Worm (Caenorhabditis elegans) whole organism, mixed stage, embryonic: ENCODE measurements around the gene dhs-21.

Experiments used
- M03D4.4 ChIP-seq: sonication (generic microtip); optimal IDR thresholded peaks from 2 replicates; lab custom pipeline; 2017; ENCODE audit warnings: mild to moderate bottlenecking, missing genetic modification characterization, missing compliant biosample characterization
- bed-3 ChIP-seq: fragments of 200-800 bp; sonication (Bioruptor generic); optimal IDR thresholded peaks from 3 replicates; lab custom pipeline; 2018; ENCODE audit warnings: mild to moderate bottlenecking, missing genetic modification characterization, moderate library complexity, missing compliant biosample characterization
- blmp-1 ChIP-seq: fragments of 150-350 bp; optimal IDR thresholded peaks from 2 replicates; lab custom pipeline; 2014; ENCODE audit warnings: missing biosample characterization, missing genetic modification characterization
- ceh-39 ChIP-seq: fragments of 150-350 bp; optimal IDR thresholded peaks from 2 replicates; lab custom pipeline; 2014; ENCODE audit warnings: missing biosample characterization, missing genetic modification characterization
- ceh-43 ChIP-seq: fragments of 200-800 bp; sonication (Bioruptor generic); optimal IDR thresholded peaks from 2 replicates; lab custom pipeline; 2018; ENCODE audit warnings: mild to moderate bottlenecking, missing genetic modification characterization, moderate library complexity, missing compliant biosample characterization
- ceh-83 ChIP-seq: fragments of 200-800 bp; sonication (Bioruptor generic); optimal IDR thresholded peaks from 2 replicates; lab custom pipeline; 2018; ENCODE audit warnings: mild to moderate bottlenecking, missing genetic modification characterization, missing compliant biosample characterization
- ces-1 ChIP-seq: fragments of 150-350 bp; optimal IDR thresholded peaks from 2 replicates; lab custom pipeline; 2014; ENCODE audit warnings: missing biosample characterization, missing genetic modification reagents, missing genetic modification characterization
- cnd-1 ChIP-seq: fragments of 200-800 bp; sonication (Bioruptor generic); optimal IDR thresholded peaks from 2 replicates; lab custom pipeline; 2018; ENCODE audit warnings: mild to moderate bottlenecking, missing genetic modification characterization, missing compliant biosample characterization
- drap-1 ChIP-seq: fragments of 200-800 bp; sonication (Bioruptor generic); optimal IDR thresholded peaks from 3 replicates; lab custom pipeline; 2018; ENCODE audit warnings: mild to moderate bottlenecking, missing genetic modification characterization, missing compliant biosample characterization
- elt-1 ChIP-seq: sonication (generic microtip); optimal IDR thresholded peaks from 2 replicates; lab custom pipeline; 2017; ENCODE audit warnings: missing genetic modification characterization, mild to moderate bottlenecking, missing compliant biosample characterization, antibody characterized with exemption, moderate library complexity, borderline replicate concordance; ENCODE audit not compliant: insufficient read depth
- elt-3 ChIP-seq: fragments of 150-350 bp; optimal IDR thresholded peaks from 2 replicates; lab custom pipeline; 2014; ENCODE audit warnings: missing biosample characterization, missing genetic modification characterization
- flh-1 ChIP-seq: fragments of 200-800 bp; sonication (Bioruptor generic); optimal IDR thresholded peaks from 2 replicates; lab custom pipeline; 2018; ENCODE audit warnings: mild to moderate bottlenecking, missing genetic modification characterization, moderate library complexity, missing compliant biosample characterization
- ham-2 ChIP-seq: fragments of 200-800 bp; sonication (Bioruptor generic); optimal IDR thresholded peaks from 2 replicates; lab custom pipeline; 2018; ENCODE audit warnings: mild to moderate bottlenecking, missing genetic modification characterization, missing compliant biosample characterization
- hlh-1 ChIP-seq: fragments of 150-350 bp; optimal IDR thresholded peaks from 2 replicates; lab custom pipeline; 2014; ENCODE audit warnings: missing biosample characterization, missing genetic modification reagents, missing genetic modification characterization
- lin-13 ChIP-seq: fragments of 150-350 bp; optimal IDR thresholded peaks from 2 replicates; lab custom pipeline; 2014; ENCODE audit warnings: missing biosample characterization, missing genetic modification characterization
- lin-32 ChIP-seq: fragments of 200-800 bp; sonication (Bioruptor generic); optimal IDR thresholded peaks from 2 replicates; lab custom pipeline; 2018; ENCODE audit warnings: mild to moderate bottlenecking, missing genetic modification characterization, missing compliant biosample characterization
- lsy-2 ChIP-seq: fragments of 150-350 bp; optimal IDR thresholded peaks from 2 replicates; lab custom pipeline; 2014; ENCODE audit warnings: missing biosample characterization, missing genetic modification characterization
- mab-5 ChIP-seq: fragments of 150-350 bp; optimal IDR thresholded peaks from 2 replicates; lab custom pipeline; 2014; ENCODE audit warnings: missing biosample characterization, missing genetic modification characterization
- mep-1 ChIP-seq: fragments of 150-350 bp; optimal IDR thresholded peaks from 2 replicates; lab custom pipeline; 2017; ENCODE audit warnings: missing biosample characterization, missing genetic modification reagents, missing genetic modification characterization, inconsistent platforms
- mls-2 ChIP-seq: sonication (generic microtip); optimal IDR thresholded peaks from 2 replicates; lab custom pipeline; 2016; ENCODE audit warnings: mild to moderate bottlenecking, missing genetic modification characterization, moderate library complexity, missing compliant biosample characterization
- nhr-12 ChIP-seq: fragments of 150-350 bp; optimal IDR thresholded peaks from 2 replicates; lab custom pipeline; 2014; ENCODE audit warnings: missing biosample characterization, missing genetic modification characterization
- nhr-2 ChIP-seq: fragments of 150-350 bp; optimal IDR thresholded peaks from 2 replicates; lab custom pipeline; 2014; ENCODE audit warnings: missing biosample characterization, missing genetic modification characterization
- nhr-237 ChIP-seq: fragments of 150-350 bp; optimal IDR thresholded peaks from 2 replicates; lab custom pipeline; 2014; ENCODE audit warnings: missing biosample characterization, missing genetic modification characterization
- nhr-28 ChIP-seq: fragments of 150-350 bp; optimal IDR thresholded peaks from 2 replicates; lab custom pipeline; 2014; ENCODE audit warnings: missing biosample characterization, missing genetic modification characterization
- nhr-76 ChIP-seq: sonication (generic microtip); optimal IDR thresholded peaks from 2 replicates; lab custom pipeline; 2017; ENCODE audit warnings: missing biosample characterization, missing genetic modification characterization
- pha-4 ChIP-seq: fragments of 150-350 bp; optimal IDR thresholded peaks from 2 replicates; lab custom pipeline; 2018; ENCODE audit warnings: missing biosample characterization, missing genetic modification reagents, missing genetic modification characterization
- sem-2 ChIP-seq: fragments of 200-800 bp; sonication (Bioruptor generic); optimal IDR thresholded peaks from 2 replicates; lab custom pipeline; 2018; ENCODE audit warnings: mild to moderate bottlenecking, missing genetic modification characterization, missing compliant biosample characterization
- snpc-4 ChIP-seq: fragments of 150-350 bp; optimal IDR thresholded peaks from 2 replicates; lab custom pipeline; 2014; ENCODE audit warnings: missing biosample characterization, missing genetic modification characterization
- sptf-1 ChIP-seq: sonication (generic microtip); optimal IDR thresholded peaks from 2 replicates; lab custom pipeline; 2017; ENCODE audit warnings: mild to moderate bottlenecking, missing genetic modification characterization, moderate library complexity, missing compliant biosample characterization
- tbx-8 ChIP-seq: fragments of 200-800 bp; sonication (Bioruptor generic); optimal IDR thresholded peaks from 2 replicates; lab custom pipeline; 2018; ENCODE audit warnings: mild to moderate bottlenecking, missing genetic modification characterization, moderate library complexity, missing compliant biosample characterization
- unc-120 ChIP-seq: sonication (generic microtip); optimal IDR thresholded peaks from 2 replicates; lab custom pipeline; 2017; ENCODE audit warnings: missing genetic modification characterization, missing compliant biosample characterization; ENCODE audit not compliant: poor library complexity, severe bottlenecking
- unc-39 ChIP-seq: fragments of 150-350 bp; optimal IDR thresholded peaks from 2 replicates; lab custom pipeline; 2014; ENCODE audit warnings: missing biosample characterization, missing genetic modification characterization
- unc-62 ChIP-seq: fragments of 150-350 bp; optimal IDR thresholded peaks from 2 replicates; lab custom pipeline; 2014; ENCODE audit warnings: missing biosample characterization, missing genetic modification reagents, missing genetic modification characterization
- zip-8 ChIP-seq: fragments of 150-350 bp; optimal IDR thresholded peaks from 2 replicates; lab custom pipeline; 2014; ENCODE audit warnings: missing biosample characterization, missing genetic modification characterization
- ztf-11 ChIP-seq: fragments of 150-350 bp; optimal IDR thresholded peaks from 2 replicates; lab custom pipeline; 2014; ENCODE audit warnings: missing biosample characterization, missing genetic modification characterization

dhs-21 gene

DNA sequence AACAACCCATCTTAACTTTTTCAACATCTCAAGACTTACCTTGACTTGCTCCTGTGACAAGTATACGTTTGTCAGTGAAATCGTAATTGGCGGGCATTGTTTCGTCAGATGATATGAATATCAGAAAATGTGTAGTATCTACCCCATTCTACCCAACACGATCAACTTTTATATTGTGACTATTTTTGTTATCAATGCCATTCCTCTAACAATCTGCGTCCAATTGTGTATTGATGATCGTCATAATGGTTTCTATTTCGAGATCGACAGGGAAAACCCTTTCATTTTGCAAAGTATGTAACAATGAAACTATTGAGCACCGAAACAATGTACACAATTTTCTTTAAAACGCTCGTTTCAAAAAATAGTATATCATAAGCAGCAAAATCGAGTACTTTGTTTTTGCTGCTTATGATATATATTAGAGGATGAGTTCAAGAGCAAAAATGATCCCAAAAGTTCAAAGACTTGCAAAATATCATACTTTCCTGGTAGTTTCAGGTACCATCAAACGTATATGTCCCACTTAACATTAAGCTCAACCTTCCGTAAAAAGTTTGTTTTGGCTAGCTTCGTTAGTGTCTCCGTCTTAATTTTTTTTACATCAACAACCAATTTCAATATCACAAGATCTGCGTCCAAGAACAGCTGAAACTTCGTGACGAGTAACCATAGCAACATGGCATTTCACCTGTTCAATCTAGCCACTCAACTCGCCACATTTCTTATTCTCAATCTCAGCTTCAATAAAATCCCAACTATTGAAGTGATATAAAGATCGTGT lies at the start of gene dhs-21, which contains the start of gene xbx-9:
dhs-21 (minus strand) TSS at position 181 of the 784 bp plus-strand sequence.
xbx-9 (plus strand) TSS at position 734 of the 784 bp plus-strand sequence.
- TF ChIP-seq nhr-2 (tag; lab: Kevin White, UChicago) = no peak
- TF ChIP-seq nhr-28 = no peak
- TF ChIP-seq M03D4.4 (tag; lab: Kevin White, UChicago) = no peak
- TF ChIP-seq ces-1 (GFP tag; lab: Kevin White, UChicago) = no peak
- TF ChIP-seq ceh-39 (tag; lab: Kevin White, UChicago) = no peak
- no peak for TF ChIP-seq elt-1 (tag; lab: Kevin White, UChicago)
- TF ChIP-seq mep-1 = no peak
- no peak for TF ChIP-seq flh-1 (GFP tag; lab: Kevin White, UChicago)
- TF ChIP-seq cnd-1 (tag; lab: Kevin White, UChicago) = no peak
- no peak for TF ChIP-seq nhr-76 (tag; lab: Kevin White, UChicago)
- no peak for TF ChIP-seq ceh-43 (GFP tag; lab: Kevin White, UChicago)
- no peak for TF ChIP-seq lin-32 (GFP tag; lab: Kevin White, UChicago)
- TF ChIP-seq drap-1 = no peak
- TF ChIP-seq nhr-237 (tag; lab: Kevin White, UChicago) = no peak

DNA sequence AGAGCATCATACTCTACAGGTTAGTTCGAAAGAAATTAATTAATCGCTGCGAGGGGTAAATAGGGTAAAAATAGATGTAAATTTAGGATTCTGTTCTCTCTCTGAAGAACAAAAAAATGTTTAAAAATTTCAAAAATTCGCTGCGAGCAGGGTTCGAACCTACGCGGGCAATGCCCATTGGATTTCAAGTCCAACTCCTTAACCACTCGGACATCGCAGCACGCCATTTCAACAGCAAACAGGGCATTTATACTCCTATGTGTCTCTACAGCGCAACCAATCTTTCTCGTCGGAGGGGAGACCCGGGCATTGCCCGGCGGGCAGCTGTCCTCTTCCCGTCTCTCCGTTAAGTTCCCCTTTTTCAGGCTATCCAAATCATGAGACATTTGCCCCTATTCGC lies 46.8 kb upstream of the dhs-21 start:
- no peak for TF ChIP-seq nhr-2 (tag; lab: Kevin White, UChicago)
- peak; percentile 78 for TF ChIP-seq ham-2 (GFP tag; lab: Kevin White, UChicago)
- TF ChIP-seq ceh-43 (GFP tag; lab: Kevin White, UChicago) = peak; percentile 88
- TF ChIP-seq blmp-1 (tag; lab: Kevin White, UChicago) = no peak
- peak; percentile 97 for TF ChIP-seq sptf-1 (tag; lab: Kevin White, UChicago)
- TF ChIP-seq snpc-4 = no peak
- no peak for TF ChIP-seq zip-8 (tag; lab: Kevin White, UChicago)
- TF ChIP-seq nhr-237 (tag; lab: Kevin White, UChicago) = no peak
- peak; percentile 66 for TF ChIP-seq nhr-28
- peak; percentile 84 for TF ChIP-seq flh-1 (GFP tag; lab: Kevin White, UChicago)
- no peak for TF ChIP-seq unc-39 (tag; lab: Kevin White, UChicago)
- peak; percentile 93 for TF ChIP-seq cnd-1 (tag; lab: Kevin White, UChicago)
- no peak for TF ChIP-seq hlh-1
- peak; percentile 59 for TF ChIP-seq ztf-11 (tag; lab: Kevin White, UChicago)
- no peak for TF ChIP-seq mab-5 (tag; lab: Kevin White, UChicago)
- peak; percentile 92 for TF ChIP-seq lin-32 (GFP tag; lab: Kevin White, UChicago)
- TF ChIP-seq mls-2 = peak; percentile 98
- TF ChIP-seq ceh-39 (tag; lab: Kevin White, UChicago) = no peak
- TF ChIP-seq nhr-76 (tag; lab: Kevin White, UChicago) = no peak
- peak; percentile 75 for TF ChIP-seq tbx-8 (GFP tag; lab: Kevin White, UChicago)
- TF ChIP-seq lin-13 (tag; lab: Kevin White, UChicago) = peak; percentile 24
- TF ChIP-seq drap-1 = peak; percentile 96
- TF ChIP-seq pha-4 (tag; lab: Kevin White, UChicago) = peak; percentile 62
- peak; percentile 8 for TF ChIP-seq elt-3 (tag; lab: Kevin White, UChicago)
- peak; percentile 90 for TF ChIP-seq sem-2
- TF ChIP-seq nhr-12 (tag; lab: Kevin White, UChicago) = no peak
- TF ChIP-seq unc-62 (GFP tag; lab: Kevin White, UChicago) = peak; percentile 26
- peak; percentile 94 for TF ChIP-seq M03D4.4 (tag; lab: Kevin White, UChicago)
- TF ChIP-seq ceh-83 = peak; percentile 95
- peak; percentile 93 for TF ChIP-seq unc-120
- TF ChIP-seq elt-1 (tag; lab: Kevin White, UChicago) = no peak
- TF ChIP-seq bed-3 (GFP tag; lab: Kevin White, UChicago) = peak; percentile 86
- peak; percentile 55 for TF ChIP-seq lsy-2 (tag; lab: Kevin White, UChicago)
- no peak for TF ChIP-seq ces-1 (GFP tag; lab: Kevin White, UChicago)
- TF ChIP-seq mep-1 = peak; percentile 76

DNA sequence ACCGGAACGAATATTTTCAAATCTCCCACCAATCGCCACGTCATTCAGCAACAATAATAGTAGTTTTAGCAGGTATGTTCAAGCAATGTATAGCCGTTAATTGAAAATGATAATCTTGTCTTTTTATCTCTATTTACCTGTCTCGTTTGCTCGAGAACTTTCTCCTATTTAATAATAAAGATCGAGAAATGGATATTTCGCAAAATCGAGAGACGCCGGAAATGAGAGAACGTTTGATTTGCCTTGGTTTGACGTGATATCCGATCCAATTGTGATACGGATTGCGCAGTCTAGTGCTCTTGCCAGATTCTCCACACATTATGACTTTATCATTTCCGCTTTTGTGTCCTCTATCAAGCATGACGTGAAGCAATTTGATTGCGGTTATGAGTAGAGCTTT lies 40.4 kb upstream of the dhs-21 start:
- TF ChIP-seq flh-1 (GFP tag; lab: Kevin White, UChicago) (no peak), snpc-4 (no peak), elt-3 (tag; lab: Kevin White, UChicago) (no peak), mab-5 (tag; lab: Kevin White, UChicago) (no peak), sptf-1 (tag; lab: Kevin White, UChicago) (no peak), pha-4 (tag; lab: Kevin White, UChicago) (no peak), unc-62 (GFP tag; lab: Kevin White, UChicago) (no peak)
